Worm (Caenorhabditis elegans) whole organism, midembryonic: ENCODE measurements around the gene tpst-2.

Experiments
- flt-1 ChIP-seq: fragments of 200-800 bp; sonication (Bioruptor generic); IDR thresholded peaks from 2 replicates; pipeline ENCODE4 v1.3.6; 2022; ENCODE audit warnings: missing genetic modification characterization, missing compliant biosample characterization
- klf-2 ChIP-seq: fragments of 200-800 bp; sonication (Bioruptor generic); conservative IDR thresholded peaks from 2 replicates; pipeline ENCODE4 v1.3.6; 2022; ENCODE audit warnings: missing genetic modification reagents, missing genetic modification characterization, missing compliant biosample characterization
- ref-1 ChIP-seq: fragments of 200-800 bp; sonication (Bioruptor generic); conservative IDR thresholded peaks from 2 replicates; pipeline ENCODE4 v1.3.6; 2022; ENCODE audit warnings: missing genetic modification reagents, missing genetic modification characterization, missing compliant biosample characterization
- tab-1 ChIP-seq: fragments of 200-800 bp; sonication (Bioruptor generic); IDR thresholded peaks from 2 replicates; pipeline ENCODE4 v1.3.6; 2022; ENCODE audit warnings: missing genetic modification characterization, missing compliant biosample characterization
- ztf-29 ChIP-seq: fragments of 200-800 bp; sonication (Bioruptor generic); IDR thresholded peaks from 2 replicates; pipeline ENCODE4 v1.3.6; 2022; ENCODE audit warnings: missing genetic modification reagents, missing genetic modification characterization, missing compliant biosample characterization

ce11 chrIII:764404-764803 is 6.7 kb upstream of the tpst-2 start:
- TF ChIP-seq tab-1 (no peak), ref-1 (GFP tag; lab: Robert Waterston, UW) (no peak), ztf-29 (no peak), klf-2 (no peak), flt-1 (GFP tag; lab: Robert Waterston, UW) (no peak)
